Worm (Caenorhabditis elegans): ENCODE data around the gene T05C12.4.
A peak's percentile ranks its signal among the peaks of the same experiment; 100 is the strongest.

The T05C12.4 gene

DNA sequence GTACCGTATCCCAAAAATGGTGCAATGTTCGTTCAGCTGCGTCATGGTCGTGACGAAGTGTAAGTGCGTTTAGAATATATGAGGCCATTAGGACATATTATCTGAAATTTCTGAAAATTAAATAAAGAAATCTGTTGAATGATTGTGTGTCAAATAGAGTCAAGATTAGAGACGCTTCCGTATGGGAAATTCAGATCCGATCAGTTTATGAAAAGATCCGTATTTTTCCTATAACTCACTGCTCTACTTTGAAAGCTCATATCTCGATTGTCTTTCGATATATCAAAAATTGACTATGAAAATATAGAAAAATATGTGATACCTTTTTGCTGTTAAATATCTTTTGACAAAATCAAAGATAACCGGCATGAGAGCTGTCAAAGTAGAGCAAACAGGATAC is at the start of gene T05C12.4:
Gene T05C12.4, minus strand, starts transcription at position 101 of the 400 bp plus-strand sequence.
- TF ChIP-seq elt-2 (tag; optimal IDR thresholded peaks at IDR 0.05) (no peak), nhr-237 (tag; optimal IDR thresholded peaks at IDR 0.05) (no peak), ces-1 (GFP tag; optimal IDR thresholded peaks at IDR 0.05) (no peak), lin-35 (GFP tag; optimal IDR thresholded peaks at IDR 0.05) (no peak), swsn-7 (tag; optimal IDR thresholded peaks at IDR 0.05) (no peak), F16B12.6 (tag; optimal IDR thresholded peaks at IDR 0.05) (no peak), pax-3 (tag; optimal IDR thresholded peaks at IDR 0.05) (no peak), hlh-4 (tag; optimal IDR thresholded peaks at IDR 0.05) (no peak), blmp-1 (tag; optimal IDR thresholded peaks at IDR 0.05) (no peak)

DNA sequence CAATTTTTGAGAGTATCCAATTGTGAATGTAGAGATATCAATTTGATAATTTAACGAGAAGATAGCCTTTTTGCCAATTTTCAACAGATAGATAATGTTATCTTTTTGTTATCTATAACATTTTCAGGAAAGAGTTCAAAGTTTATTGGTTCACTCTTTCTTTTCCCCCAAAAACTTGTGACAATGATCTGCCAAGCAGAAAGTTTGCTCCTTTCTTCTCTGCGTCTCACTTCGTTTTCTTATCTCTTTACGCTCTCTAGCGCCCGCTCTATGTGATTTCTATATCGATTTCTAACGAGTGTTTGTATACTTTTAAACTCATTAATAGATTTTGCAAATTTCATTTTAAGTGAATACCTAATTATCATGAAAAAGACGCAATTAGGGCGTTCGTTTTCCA is 46.3 kb upstream of the T05C12.4 start:
- TF ChIP-seq snu-23 (GFP tag; optimal IDR thresholded peaks at IDR 0.05) (peak; percentile 9), mdl-1 (tag; optimal IDR thresholded peaks at IDR 0.05) (peak in 1 of 2 experiments; percentile 29), aha-1 (tag; optimal IDR thresholded peaks at IDR 0.05) (no peak), elt-2 (tag; optimal IDR thresholded peaks at IDR 0.05) (peak; percentile 93), lin-35 (GFP tag; optimal IDR thresholded peaks at IDR 0.05) (peak in 1 of 2 experiments; percentile 16), nhr-85 (tag) (no peak), fos-1 (tag; optimal IDR thresholded peaks at IDR 0.05) (no peak), nhr-19 (GFP tag; conservative IDR thresholded peaks at IDR 0.05) (no peak), hpl-2 (GFP tag; optimal IDR thresholded peaks at IDR 0.05) (no peak), blmp-1 (tag; optimal IDR thresholded peaks at IDR 0.05) (peak; percentile 23), ceh-82 (tag; optimal IDR thresholded peaks at IDR 0.05) (no peak), nhr-71 (tag; optimal IDR thresholded peaks at IDR 0.05) (peak; percentile 42), nhr-77 (tag; optimal IDR thresholded peaks at IDR 0.05) (no peak), isw-1 (GFP tag; IDR thresholded peaks at IDR 0.05) (no peak), sptf-1 (tag; optimal IDR thresholded peaks at IDR 0.05) (no peak), ceh-88 (GFP tag; IDR thresholded peaks at IDR 0.05) (no peak), hlh-17 (GFP tag; optimal IDR thresholded peaks at IDR 0.05; ENCODE audit: borderline replicate concordance) (no peak), jun-1 (tag; optimal IDR thresholded peaks at IDR 0.05) (no peak), efl-3 (GFP tag; optimal IDR thresholded peaks at IDR 0.05) (no peak), mep-1 (tag; optimal IDR thresholded peaks at IDR 0.05) (peak; percentile 40), efl-1 (optimal IDR thresholded peaks at IDR 0.05) (peak in 1 of 2 experiments; percentile 1), efl-1 (GFP tag; optimal IDR thresholded peaks at IDR 0.05 in 1 of 2) (no peak), dpl-1 (GFP tag; optimal IDR thresholded peaks at IDR 0.05) (no peak), mef-2 (tag; optimal IDR thresholded peaks at IDR 0.05) (no peak), egl-13 (tag; optimal IDR thresholded peaks at IDR 0.05) (no peak), ces-1 (GFP tag; optimal IDR thresholded peaks at IDR 0.05) (no peak), egl-27 (tag; optimal IDR thresholded peaks at IDR 0.05) (no peak), lsy-2 (tag; optimal IDR thresholded peaks at IDR 0.05) (peak in 1 of 2 experiments; percentile 41), ztf-11 (tag; optimal IDR thresholded peaks at IDR 0.05) (no peak), sox-4 (tag; optimal IDR thresholded peaks at IDR 0.05) (no peak), nhr-20 (tag; optimal IDR thresholded peaks at IDR 0.05) (peak; percentile 47), nhr-90 (tag; optimal IDR thresholded peaks at IDR 0.05; ENCODE audit: poor library complexity) (peak; percentile 23), F16B12.6 (tag; optimal IDR thresholded peaks at IDR 0.05) (no peak), pqm-1 (tag; optimal IDR thresholded peaks at IDR 0.05) (peak; percentile 10), fkh-10 (GFP tag; optimal IDR thresholded peaks at IDR 0.05) (no peak), elt-3 (tag; optimal IDR thresholded peaks at IDR 0.05) (no peak), irx-1 (tag; optimal IDR thresholded peaks at IDR 0.05) (no peak)

DNA sequence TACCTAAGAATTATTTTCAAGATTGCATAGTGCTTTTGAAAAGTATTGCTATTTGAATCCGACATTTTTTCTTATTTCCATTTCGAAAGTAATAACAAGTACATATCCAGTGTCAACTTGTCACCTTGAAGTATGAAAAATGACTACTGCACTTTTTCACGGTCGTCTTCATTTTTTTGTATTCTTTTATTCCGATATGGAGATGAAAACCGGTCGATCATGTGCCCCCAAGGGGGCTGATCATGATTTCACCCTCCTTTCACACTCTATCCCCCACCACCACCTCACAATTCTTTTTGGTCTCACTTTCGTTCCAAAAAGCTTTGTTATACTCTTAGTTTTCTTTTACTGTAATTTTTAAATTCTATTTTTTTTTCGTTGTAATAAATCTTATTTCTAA is 45.7 kb upstream of the T05C12.4 start:
- TF ChIP-seq lin-35 (GFP tag; optimal IDR thresholded peaks at IDR 0.05) (peak in 1 of 2 experiments; percentile 24), C34B4.2 (tag; optimal IDR thresholded peaks at IDR 0.05) (no peak), lin-14 (GFP tag; optimal IDR thresholded peaks at IDR 0.05) (peak; percentile 24), nhr-20 (tag; optimal IDR thresholded peaks at IDR 0.05) (peak; percentile 16), nhr-77 (tag; optimal IDR thresholded peaks at IDR 0.05) (no peak), grh-1 (GFP tag; IDR thresholded peaks at IDR 0.05) (0 out of 2 replicates have a peak, but pooled peaks have one; percentile 16), blmp-1 (tag; optimal IDR thresholded peaks at IDR 0.05) (peak; percentile 89), nhr-85 (tag) (peak; percentile 76), alr-1 (tag; optimal IDR thresholded peaks at IDR 0.05; ENCODE audit: borderline replicate concordance) (no peak), snu-23 (GFP tag; optimal IDR thresholded peaks at IDR 0.05) (peak; percentile 6)

Data from whole organism, L1 larva.